Fruit fly (Drosophila melanogaster) whole organism, embryonic: Measurements from ENCODE around the gene hkb.

Experiments used
- Ada2b ChIP-seq: fragments of 200-800 bp; sonication (Bioruptor generic); IDR thresholded peaks from 2 replicates; pipeline ENCODE4 v1.3.6; 2022; ENCODE audit warnings: missing biosample characterization, missing genetic modification characterization
- Awh ChIP-seq: fragments of 200-800 bp; sonication (Bioruptor generic); IDR thresholded peaks from 2 replicates; pipeline ENCODE4, ENCODE4 v1.3.6; 2022; ENCODE audit warnings: missing biosample characterization, missing genetic modification characterization
- Bgb ChIP-seq: fragments of 200-800 bp; sonication (Bioruptor generic); IDR thresholded peaks from 2 replicates; pipeline ENCODE4 v1.3.6; 2022; ENCODE audit warnings: missing biosample characterization, missing genetic modification characterization; ENCODE audit not compliant: partially characterized antibody
- CG11560 ChIP-seq: fragments of 200-800 bp; sonication (Bioruptor generic); IDR thresholded peaks from 3 replicates; pipeline ENCODE4 v1.3.6; 2022; ENCODE audit warnings: missing biosample characterization, missing genetic modification characterization
- CG12071 ChIP-seq: fragments of 200-800 bp; sonication (Bioruptor generic); optimal IDR thresholded peaks from 3 replicates; lab custom pipeline; 2018; ENCODE audit warnings: missing biosample characterization, mild to moderate bottlenecking, missing genetic modification characterization
- CG12236 ChIP-seq: fragments of 200-800 bp; sonication (Bioruptor generic); optimal IDR thresholded peaks from 2 replicates; lab custom pipeline; 2016; ENCODE audit warnings: missing biosample characterization, missing genetic modification characterization
- CG12942 ChIP-seq: fragments of 200-800 bp; sonication (Bioruptor generic); optimal IDR thresholded peaks from 3 replicates; lab custom pipeline; 2016; ENCODE audit warnings: missing biosample characterization, missing genetic modification characterization
- CG17385 ChIP-seq: fragments of 200-800 bp; sonication (Bioruptor generic); optimal IDR thresholded peaks from 3 replicates; lab custom pipeline; 2018; ENCODE audit warnings: missing biosample characterization, mild to moderate bottlenecking, missing genetic modification characterization
- CG17802 ChIP-seq: fragments of 200-800 bp; sonication (Bioruptor generic); optimal IDR thresholded peaks from 2 replicates; lab custom pipeline; 2018; ENCODE audit warnings: missing biosample characterization, mild to moderate bottlenecking, missing genetic modification characterization, moderate library complexity
- CG2129 ChIP-seq: fragments of 200-800 bp; sonication (Bioruptor generic); IDR thresholded peaks from 2 replicates; pipeline ENCODE4 v1.3.6; 2022; ENCODE audit warnings: missing biosample characterization, missing genetic modification characterization; ENCODE audit not compliant: partially characterized antibody
- CG31388 ChIP-seq: fragments of 200-800 bp; sonication (Bioruptor generic); optimal IDR thresholded peaks from 2 replicates; lab custom pipeline; 2016; ENCODE audit warnings: missing biosample characterization, missing genetic modification characterization
- CG3847 ChIP-seq: fragments of 200-800 bp; sonication (Bioruptor generic); IDR thresholded peaks from 2 replicates; pipeline ENCODE4 v1.3.6; 2022; ENCODE audit warnings: missing biosample characterization, missing genetic modification characterization
- CG5180 ChIP-seq: fragments of 200-800 bp; sonication (Bioruptor generic); optimal IDR thresholded peaks from 3 replicates; lab custom pipeline; 2017; ENCODE audit warnings: missing biosample characterization, missing genetic modification characterization, mild to moderate bottlenecking, moderate library complexity, missing genetic modification reagents
- CG7786 ChIP-seq: fragments of 200-800 bp; sonication (Bioruptor generic); optimal IDR thresholded peaks from 2 replicates; lab custom pipeline; 2016; ENCODE audit warnings: missing biosample characterization, missing genetic modification characterization
- CG7987 ChIP-seq: fragments of 200-800 bp; sonication (Bioruptor generic); optimal IDR thresholded peaks from 2 replicates; lab custom pipeline; 2018; ENCODE audit warnings: missing biosample characterization, mild to moderate bottlenecking, missing genetic modification characterization, moderate library complexity
- Deaf1 ChIP-seq: fragments of 200-800 bp; optimal IDR thresholded peaks from 3 replicates; lab custom pipeline; 2019; ENCODE audit warnings: missing biosample characterization, mild to moderate bottlenecking, missing genetic modification characterization, moderate library complexity
- Lhr ChIP-seq: fragments of 200-800 bp; sonication (Bioruptor generic); optimal IDR thresholded peaks from 3 replicates; lab custom pipeline; 2017; ENCODE audit warnings: mild to moderate bottlenecking, missing biosample characterization, missing genetic modification reagents, missing genetic modification characterization
- Lim3 ChIP-seq: fragments of 200-800 bp; sonication (Bioruptor generic); IDR thresholded peaks from 2 replicates; pipeline ENCODE4 v1.3.6; 2022; ENCODE audit warnings: missing biosample characterization, missing genetic modification characterization
- MBD-R2 ChIP-seq: fragments of 200-800 bp; sonication (Bioruptor generic); IDR thresholded peaks from 2 replicates; pipeline ENCODE4 v1.3.6; 2022; ENCODE audit warnings: missing biosample characterization, missing genetic modification characterization
- Optix ChIP-seq: fragments of 200-800 bp; sonication (Bioruptor generic); IDR thresholded peaks from 3 replicates; pipeline ENCODE4 v1.3.6; 2022; ENCODE audit warnings: missing biosample characterization, missing genetic modification characterization
- Sox102F ChIP-seq: fragments of 200-800 bp; sonication (Bioruptor generic); optimal IDR thresholded peaks from 2 replicates; lab custom pipeline; 2018; ENCODE audit warnings: missing biosample characterization, mild to moderate bottlenecking, missing genetic modification characterization, moderate library complexity
- Usf ChIP-seq: fragments of 200-800 bp; sonication (Bioruptor generic); optimal IDR thresholded peaks from 2 replicates; lab custom pipeline; 2017; ENCODE audit warnings: missing genotype, missing biosample characterization, missing genetic modification characterization
- Xrp1 ChIP-seq: fragments of 200-800 bp; sonication (Bioruptor generic); IDR thresholded peaks from 2 replicates; pipeline ENCODE4 v1.3.6; 2022; ENCODE audit warnings: missing biosample characterization, missing genetic modification characterization
- al ChIP-seq: fragments of 200-800 bp; sonication (Bioruptor generic); IDR thresholded peaks from 2 replicates; pipeline ENCODE4 v1.3.6; 2022; ENCODE audit warnings: missing biosample characterization, missing genetic modification characterization
- caup ChIP-seq: fragments of 200-800 bp; sonication (Bioruptor generic); optimal IDR thresholded peaks from 3 replicates; lab custom pipeline; 2017; ENCODE audit warnings: missing biosample characterization, mild to moderate bottlenecking, missing genetic modification characterization, moderate library complexity; ENCODE audit not compliant: severe bottlenecking
- cg ChIP-seq: fragments of 200-800 bp; sonication (Bioruptor generic); optimal IDR thresholded peaks from 3 replicates; lab custom pipeline; 2019; ENCODE audit warnings: missing biosample characterization, mild to moderate bottlenecking, missing genetic modification characterization, moderate library complexity
- da ChIP-seq: fragments of 200-800 bp; sonication (Bioruptor generic); optimal IDR thresholded peaks from 2 replicates; lab custom pipeline; 2016; ENCODE audit warnings: missing biosample characterization, missing genetic modification characterization
- dimm ChIP-seq: fragments of 200-800 bp; sonication (Bioruptor generic); IDR thresholded peaks from 2 replicates; pipeline ENCODE4 v1.3.6; 2022; ENCODE audit warnings: missing biosample characterization, missing genetic modification characterization
- grau ChIP-seq: fragments of 200-800 bp; optimal IDR thresholded peaks from 3 replicates; lab custom pipeline; 2019; ENCODE audit warnings: missing biosample characterization, mild to moderate bottlenecking, missing genetic modification characterization, moderate library complexity
- gsb-n ChIP-seq: fragments of 200-800 bp; sonication (Bioruptor generic); optimal IDR thresholded peaks from 3 replicates; lab custom pipeline; 2018; ENCODE audit warnings: missing biosample characterization, mild to moderate bottlenecking, missing genetic modification characterization
- kah ChIP-seq: fragments of 200-800 bp; sonication (Bioruptor generic); optimal IDR thresholded peaks from 2 replicates; lab custom pipeline; 2018; ENCODE audit warnings: missing biosample characterization, mild to moderate bottlenecking, missing genetic modification characterization
- kni ChIP-seq: fragments of 200-800 bp; sonication (Bioruptor generic); optimal IDR thresholded peaks from 3 replicates; lab custom pipeline; 2017; ENCODE audit warnings: mild to moderate bottlenecking, missing biosample characterization, missing genetic modification reagents, missing genetic modification characterization
- maf-S ChIP-seq: fragments of 200-800 bp; sonication (Bioruptor generic); optimal IDR thresholded peaks from 2 replicates; lab custom pipeline; 2016; ENCODE audit warnings: missing biosample characterization, missing genetic modification characterization
- onecut ChIP-seq: fragments of 200-800 bp; sonication (Bioruptor generic); IDR thresholded peaks from 2 replicates; pipeline ENCODE4 v1.3.6; 2022; ENCODE audit warnings: missing biosample characterization, missing genetic modification characterization
- org-1 ChIP-seq: fragments of 200-800 bp; sonication (Bioruptor generic); optimal IDR thresholded peaks from 2 replicates; lab custom pipeline; 2017; ENCODE audit warnings: missing biosample characterization, missing genetic modification characterization
- pan ChIP-seq, 4 experiments: fragments of >200 bp in 3 of 4; fragments of 200-800 bp in 1 of 4; sonication (Bioruptor generic) in 1 of 4; optimal IDR thresholded peaks in 3 of 4; IDR thresholded peaks in 1 of 4; 2 replicates each; pipeline versions ENCODE4 v1.3.6 to Lab custom; 2017 to 2022; ENCODE audit warnings: missing biosample characterization in 2 of 4, missing genetic modification characterization in 2 of 4, mixed read lengths in 1 of 4
- scrt ChIP-seq: fragments of 200-800 bp; sonication (Bioruptor generic); optimal IDR thresholded peaks from 2 replicates; lab custom pipeline; 2018; ENCODE audit warnings: missing biosample characterization, mild to moderate bottlenecking, missing genetic modification characterization, moderate library complexity
- sim ChIP-seq: fragments of 200-800 bp; sonication (Bioruptor generic); IDR thresholded peaks from 2 replicates; pipeline ENCODE4 v1.3.6; 2022; ENCODE audit warnings: missing biosample characterization, missing genetic modification characterization
- tgo ChIP-seq: fragments of 200-800 bp; sonication (Bioruptor generic); IDR thresholded peaks from 3 replicates; pipeline ENCODE4 v1.3.6; 2022; ENCODE audit warnings: missing biosample characterization, missing genetic modification characterization
- tll ChIP-seq, 2 experiments: fragments of 200-800 bp in 1 of 2; fragments of >200 bp in 1 of 2; sonication (Bioruptor generic) in 1 of 2; optimal IDR thresholded peaks; 2 replicates each; lab custom pipeline; 2017 to 2019; ENCODE audit warnings: missing biosample characterization in 2 of 2, missing genetic modification characterization in 2 of 2, mild to moderate bottlenecking in 1 of 2, moderate library complexity in 1 of 2
- zen2 ChIP-seq: fragments of 200-800 bp; sonication (Bioruptor generic); IDR thresholded peaks from 3 replicates; pipeline ENCODE4 v1.3.6; 2022; ENCODE audit warnings: missing biosample characterization, missing genetic modification characterization; ENCODE audit not compliant: partially characterized antibody
- zfh1 ChIP-seq: fragments of 200-800 bp; sonication (Bioruptor generic); IDR thresholded peaks from 3 replicates; pipeline ENCODE4 v1.3.6; 2022; ENCODE audit warnings: missing biosample characterization, missing genetic modification characterization

hkb gene

dm6 chr3R:4319507-4320138, 26.8 kb downstream of the hkb start, which contains the start of gene CG9795 (continued):
- peak; percentile 86 for TF ChIP-seq zen2 (GFP tag; lab: Robert Waterston, UW)
- TF ChIP-seq CG7786 (GFP tag; lab: Kevin White, UChicago) = peak; percentile 44
- TF ChIP-seq Optix (GFP tag; lab: Robert Waterston, UW) = 0 out of 3 replicates have a peak, but pooled peaks have one; percentile 19
- peak; percentile 31 for TF ChIP-seq maf-S (GFP tag; lab: Kevin White, UChicago)
- TF ChIP-seq CG3847 (GFP tag; lab: Robert Waterston, UW) = 0 out of 2 replicates have a peak, but pooled peaks have one; percentile 31

- TF ChIP-seq CG17802 (tag; lab: Kevin White, UChicago) = no peak
- no peak for TF ChIP-seq pan (optimal IDR thresholded peaks at IDR 0.05; lab: Kevin White, UChicago)
- no peak for TF ChIP-seq pan (GFP tag; optimal IDR thresholded peaks at IDR 0.05 in 1 of 2, IDR thresholded peaks at IDR 0.05 in 1 of 2)
- TF ChIP-seq CG5180 (GFP tag; lab: Kevin White, UChicago) = no peak
- peak; percentile 95 for TF ChIP-seq scrt (GFP tag; lab: Kevin White, UChicago)
- TF ChIP-seq, all 482 proteins: peak for 1
Observed at dm6 chr3R:4318999-4319398, 27.4 kb downstream of the hkb start, which contains the start of gene Syt14. Syt14 (minus strand) TSS chr3R:4319069.

dm6 chr3R:4318589-4318988, 27.9 kb downstream of the hkb start:
- peak; percentile 96 for TF ChIP-seq onecut (GFP tag; lab: Robert Waterston, UW)
- TF ChIP-seq Deaf1 = no peak
- peak; percentile 30; the same call in 1 of the 2 replicates for TF ChIP-seq MBD-R2

- no peak for TF ChIP-seq da
- no peak for TF ChIP-seq Lim3 (GFP tag; lab: Robert Waterston, UW)
- TF ChIP-seq dimm = no peak
- TF ChIP-seq CG11560 = no peak
- no peak for TF ChIP-seq CG12236 (GFP tag; lab: Kevin White, UChicago)
- TF ChIP-seq Bgb (GFP tag; lab: Robert Waterston, UW) = no peak
- TF ChIP-seq CG7786 (GFP tag; lab: Kevin White, UChicago) = no peak
- no peak for TF ChIP-seq CG2129
- TF ChIP-seq CG12942 = no peak
- TF ChIP-seq Awh = no peak
- TF ChIP-seq gsb-n (tag; lab: Kevin White, UChicago) = no peak
- TF ChIP-seq tll (GFP tag; optimal IDR thresholded peaks at IDR 0.05; lab: Kevin White, UChicago) = no peak
- TF ChIP-seq kah (GFP tag; lab: Kevin White, UChicago) = no peak
- TF ChIP-seq Usf (GFP tag; lab: Kevin White, UChicago) = no peak
- TF ChIP-seq Xrp1 = peak; percentile 41
- no peak for TF ChIP-seq CG12071
- TF ChIP-seq Sox102F (GFP tag; lab: Kevin White, UChicago) = no peak
- TF ChIP-seq org-1 = no peak
- TF ChIP-seq zfh1 (GFP tag; lab: Robert Waterston, UW) = no peak
- no peak for TF ChIP-seq Ada2b (GFP tag; lab: Robert Waterston, UW)
- TF ChIP-seq caup (GFP tag; lab: Kevin White, UChicago) = peak; percentile 7
- TF ChIP-seq kni (GFP tag; lab: Kevin White, UChicago) = no peak
- no peak for TF ChIP-seq cg (GFP tag; lab: Kevin White, UChicago)
- no peak for TF ChIP-seq CG31388 (GFP tag; lab: Kevin White, UChicago)
- TF ChIP-seq Lhr (GFP tag; lab: Kevin White, UChicago) = no peak
- TF ChIP-seq tgo (GFP tag; lab: Robert Waterston, UW) = no peak; the same call in 2 of the 3 replicates
- TF ChIP-seq al (GFP tag; lab: Robert Waterston, UW) = peak; percentile 29; the same call in 1 of the 2 replicates
- TF ChIP-seq CG17385 (GFP tag; lab: Kevin White, UChicago) = no peak
- peak; percentile 58 for TF ChIP-seq grau (tag; lab: Kevin White, UChicago)
- TF ChIP-seq sim = no peak
- TF ChIP-seq CG7987 (GFP tag; lab: Kevin White, UChicago) = no peak
Observed at dm6 chr3R:4311067-4311723, 35.3 kb downstream of the hkb start, which contains the start of gene Suv3. Suv3 (plus strand) TSS chr3R:4311555.
